Worm (Caenorhabditis elegans): ENCODE measurements around the gene str-168.

The str-168 gene

DNA sequence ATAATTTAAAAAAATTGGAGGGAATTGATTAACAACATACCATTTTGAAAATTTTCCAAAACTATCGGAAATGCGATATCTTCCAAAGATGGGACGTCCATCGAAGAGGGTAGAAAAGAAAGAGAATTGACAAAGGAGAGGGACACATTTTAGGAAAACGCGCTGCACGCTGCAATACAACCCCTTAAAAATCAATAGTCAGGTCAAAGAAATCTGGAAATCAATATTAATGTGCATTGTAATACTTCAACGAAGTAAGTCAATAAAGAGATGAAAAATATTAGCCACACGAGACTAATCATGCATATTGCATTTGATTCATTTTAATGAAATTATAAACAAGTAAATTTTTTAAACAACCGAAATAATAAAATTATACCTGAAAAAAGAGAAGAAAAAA is 30.7 kb downstream of the str-168 start, which contains the start of gene Y9C9A.13:
Gene Y9C9A.13, minus strand, starts transcription at position 101 of the 400 bp plus-strand sequence.
- TF ChIP-seq ceh-9 (tag; optimal IDR thresholded peaks at IDR 0.05) (no peak), ama-1 (optimal IDR thresholded peaks at IDR 0.05) (no peak), ceh-24 (tag; optimal IDR thresholded peaks at IDR 0.05) (no peak), ref-2 (tag; optimal IDR thresholded peaks at IDR 0.05) (no peak)

ce11 chrIV:4975995-4976394 is 37.2 kb downstream of the str-168 start, which contains the start of gene Y9C9A.16:
Gene Y9C9A.16, minus strand, starts transcription at chrIV:4976125.
- TF ChIP-seq ceh-9 (tag; optimal IDR thresholded peaks at IDR 0.05) (no peak), fkh-6 (tag; optimal IDR thresholded peaks at IDR 0.05) (no peak), F13H6.1 (tag; optimal IDR thresholded peaks at IDR 0.05) (no peak), sox-2 (GFP tag; IDR thresholded peaks at IDR 0.05) (no peak), unc-55 (GFP tag; optimal IDR thresholded peaks at IDR 0.05) (no peak), pag-3 (tag; optimal IDR thresholded peaks at IDR 0.05; ENCODE audit: borderline replicate concordance) (no peak), K02D7.2 (tag; optimal IDR thresholded peaks at IDR 0.05) (no peak), dve-1 (tag; optimal IDR thresholded peaks at IDR 0.05) (no peak), elt-4 (tag; optimal IDR thresholded peaks at IDR 0.05) (no peak), madf-2 (tag; optimal IDR thresholded peaks at IDR 0.05) (no peak), pha-2 (tag; optimal IDR thresholded peaks at IDR 0.05) (no peak), ceh-19 (GFP tag; optimal IDR thresholded peaks at IDR 0.05) (no peak), C08G9.2 (tag; optimal IDR thresholded peaks at IDR 0.05) (no peak), dmd-4 (tag; optimal IDR thresholded peaks at IDR 0.05; ENCODE audit: borderline replicate concordance) (no peak)

DNA sequence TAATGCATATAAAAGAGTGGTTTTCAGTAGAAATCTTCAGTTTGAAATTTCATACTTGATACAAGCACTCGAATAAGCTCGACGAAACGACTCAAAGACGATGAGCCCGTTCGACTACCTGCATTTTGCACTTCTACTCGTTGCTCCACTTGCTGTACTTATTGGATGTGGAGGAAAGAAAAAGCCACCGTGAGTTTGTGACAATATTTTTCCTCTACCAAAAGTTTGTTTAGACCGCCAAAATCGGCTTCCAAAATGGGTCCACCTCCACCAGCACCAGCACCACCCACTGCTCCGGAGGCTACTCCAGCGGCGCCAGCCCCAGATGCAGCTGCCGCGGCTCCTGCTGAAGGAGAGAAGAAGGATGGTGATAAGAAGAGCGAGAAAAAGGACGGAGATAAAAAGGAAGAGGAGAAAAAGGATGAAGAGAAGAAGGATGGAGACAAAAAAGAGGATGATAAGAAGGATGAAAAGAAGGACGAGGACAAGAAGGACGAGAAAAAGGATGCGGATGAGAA is 38.5 kb downstream of the str-168 start, which contains the start of gene E03H12.5:
Gene E03H12.5, plus strand, starts transcription at position 51 of the 518 bp plus-strand sequence.
- no peak for TF ChIP-seq gmeb-2 (tag; optimal IDR thresholded peaks at IDR 0.05)
- TF ChIP-seq elt-4 (tag; optimal IDR thresholded peaks at IDR 0.05) = no peak
- no peak for TF ChIP-seq ets-4 (tag; optimal IDR thresholded peaks at IDR 0.05)
- TF ChIP-seq ahr-1 (tag; optimal IDR thresholded peaks at IDR 0.05) = no peak
- TF ChIP-seq odd-2 (tag; optimal IDR thresholded peaks at IDR 0.05) = no peak
- TF ChIP-seq hlh-13 (GFP tag; optimal IDR thresholded peaks at IDR 0.05) = no peak
- TF ChIP-seq rnt-1 (tag; optimal IDR thresholded peaks at IDR 0.05) = no peak
- TF ChIP-seq unc-55 (GFP tag; optimal IDR thresholded peaks at IDR 0.05) = no peak
- no peak for TF ChIP-seq K09A11.1 (tag; optimal IDR thresholded peaks at IDR 0.05; ENCODE audit: insufficient read depth)
- no peak for TF ChIP-seq elt-2 (tag; optimal IDR thresholded peaks at IDR 0.05)
- TF ChIP-seq ama-1 (optimal IDR thresholded peaks at IDR 0.05) = no peak
- no peak for TF ChIP-seq nhr-232 (tag; optimal IDR thresholded peaks at IDR 0.05)
- no peak for TF ChIP-seq pax-1 (tag; optimal IDR thresholded peaks at IDR 0.05)
- TF ChIP-seq unc-42 (tag; optimal IDR thresholded peaks at IDR 0.05) = no peak
- no peak for TF ChIP-seq dmd-4 (tag; optimal IDR thresholded peaks at IDR 0.05; ENCODE audit: borderline replicate concordance)

DNA sequence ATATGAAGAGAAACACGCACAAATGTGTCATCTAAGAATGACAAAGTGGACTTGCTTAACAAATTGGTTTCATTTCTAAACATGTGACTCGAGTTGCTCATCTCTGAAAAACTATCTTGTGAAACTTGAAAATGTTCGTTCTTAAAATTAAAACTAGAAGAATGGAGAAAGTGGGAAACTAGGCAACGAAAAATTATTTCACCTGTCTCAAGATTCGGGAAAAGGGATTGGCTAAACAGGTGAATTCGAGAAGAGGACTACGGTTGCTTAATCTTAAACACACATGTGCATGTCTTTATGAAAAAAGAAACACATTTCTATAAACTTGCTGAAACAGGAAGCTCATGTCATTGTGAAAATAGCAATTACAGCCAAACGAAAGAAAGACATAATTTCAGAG is 42.3 kb downstream of the str-168 start, which contains the start of gene srz-24:
Gene srz-24, minus strand, starts transcription at position 101 of the 400 bp plus-strand sequence.
- TF ChIP-seq ceh-48 (tag; optimal IDR thresholded peaks at IDR 0.05) (no peak), unc-42 (tag; optimal IDR thresholded peaks at IDR 0.05) (no peak), sox-4 (tag; optimal IDR thresholded peaks at IDR 0.05) (no peak), ceh-6 (GFP tag; optimal IDR thresholded peaks at IDR 0.05) (no peak), K09A11.1 (tag; optimal IDR thresholded peaks at IDR 0.05; ENCODE audit: insufficient read depth) (no peak), ceh-18 (tag; optimal IDR thresholded peaks at IDR 0.05) (no peak), C38D4.7 (GFP tag; optimal IDR thresholded peaks at IDR 0.05) (no peak), ceh-30 (tag; optimal IDR thresholded peaks at IDR 0.05) (no peak), fkh-6 (tag; optimal IDR thresholded peaks at IDR 0.05) (no peak)

- TF ChIP-seq unc-55 (GFP tag; optimal IDR thresholded peaks at IDR 0.05) = no peak
- no peak for TF ChIP-seq K09A11.1 (tag; optimal IDR thresholded peaks at IDR 0.05; ENCODE audit: insufficient read depth)
Observed at ce11 chrIV:4982477-4982876, 43.7 kb downstream of the str-168 start, which contains the start of gene E03H12.4. Gene E03H12.4, plus strand, starts transcription at chrIV:4982596.
